Fruit fly (Drosophila melanogaster): ENCODE results near the gene chinmo.
A peak's percentile ranks its signal among the peaks of the same experiment; 100 is the strongest.

The chinmo gene

dm6 chr2L:1620797-1621196 lies 30.3 kb upstream of the chinmo start (continued):
- TF ChIP-seq otp (GFP tag; IDR thresholded peaks at IDR 0.05) (peak; percentile 73; the same call in 1 of the 3 replicates), CG6175 (GFP tag; IDR thresholded peaks at IDR 0.05) (no peak), gro (GFP tag; optimal IDR thresholded peaks at IDR 0.05) (peak; percentile 81), HLH4C (GFP tag; IDR thresholded peaks at IDR 0.05; ENCODE audit: partially characterized antibody) (no peak), HLH54F (GFP tag; optimal IDR thresholded peaks at IDR 0.05) (peak; percentile 14), CG11456 (GFP tag; IDR thresholded peaks at IDR 0.05) (peak; percentile 75), Gsc (GFP tag; IDR thresholded peaks at IDR 0.05) (no peak), mirr (GFP tag; optimal IDR thresholded peaks at IDR 0.05) (no peak), CG17385 (GFP tag; optimal IDR thresholded peaks at IDR 0.05) (peak; percentile 76), Dip2 (GFP tag; IDR thresholded peaks at IDR 0.05) (no peak), Chrac-16 (GFP tag; optimal IDR thresholded peaks at IDR 0.05) (peak; percentile 59), CG7372 (GFP tag; IDR thresholded peaks at IDR 0.05) (peak; percentile 57), danr (GFP tag; IDR thresholded peaks at IDR 0.05) (no peak), E2f1 (GFP tag; IDR thresholded peaks at IDR 0.05) (peak; percentile 66), Taf1 (GFP tag; IDR thresholded peaks at IDR 0.05) (peak; percentile 63), Bteb2 (GFP tag; optimal IDR thresholded peaks at IDR 0.05) (no peak), MTF-1 (GFP tag; optimal IDR thresholded peaks at IDR 0.05; ENCODE audit: borderline replicate concordance) (no peak), CG18619 (GFP tag; optimal IDR thresholded peaks at IDR 0.05) (peak; percentile 62), CG1792 (GFP tag; optimal IDR thresholded peaks at IDR 0.05) (peak; percentile 3), CG17361 (GFP tag; IDR thresholded peaks at IDR 0.05) (peak; percentile 48; the same call in 1 of the 3 replicates), ara (GFP tag; IDR thresholded peaks at IDR 0.05) (peak; percentile 47), dysf (GFP tag; IDR thresholded peaks at IDR 0.05) (peak; percentile 79), crol (GFP tag; IDR thresholded peaks at IDR 0.05) (peak; percentile 52), peb (GFP tag; IDR thresholded peaks at IDR 0.05) (no peak), wdn (GFP tag; IDR thresholded peaks at IDR 0.05) (peak; percentile 55), CG3726 (GFP tag; IDR thresholded peaks at IDR 0.05) (peak; percentile 46; the same call in 1 of the 3 replicates), CG7357 (GFP tag; IDR thresholded peaks at IDR 0.05) (peak; percentile 64; the same call in 2 of the 3 replicates), vvl (GFP tag; IDR thresholded peaks at IDR 0.05) (peak; percentile 78), CG2712 (tag; optimal IDR thresholded peaks at IDR 0.05) (peak; percentile 51), CG11093 (GFP tag; IDR thresholded peaks at IDR 0.05) (peak; percentile 63)

dm6 chr2L:1624750-1625149 lies 26.3 kb upstream of the chinmo start:
- TF ChIP-seq CG30403 (GFP tag; optimal IDR thresholded peaks at IDR 0.05): peak; percentile 76
- TF ChIP-seq CG10274 (GFP tag; optimal IDR thresholded peaks at IDR 0.05): peak; percentile 53
- peak; percentile 52 for TF ChIP-seq eyg (GFP tag; optimal IDR thresholded peaks at IDR 0.05)
- TF ChIP-seq hb (GFP tag; IDR thresholded peaks at IDR 0.05; ENCODE audit: partially characterized antibody): no peak
- TF ChIP-seq cwo (GFP tag; optimal IDR thresholded peaks at IDR 0.05): peak; percentile 71
- peak; percentile 16 for TF ChIP-seq CG3838 (GFP tag; optimal IDR thresholded peaks at IDR 0.05)
- peak; percentile 32 for TF ChIP-seq tup (GFP tag; optimal IDR thresholded peaks at IDR 0.05)
- peak; percentile 28 for TF ChIP-seq run (tag; optimal IDR thresholded peaks at IDR 0.05)
- peak; percentile 69 for TF ChIP-seq dimm (GFP tag; IDR thresholded peaks at IDR 0.05)
- TF ChIP-seq CG1024 (GFP tag; IDR thresholded peaks at IDR 0.05): peak; percentile 75
- TF ChIP-seq CG15011 (GFP tag; optimal IDR thresholded peaks at IDR 0.05): peak; percentile 46
- peak; percentile 70 for TF ChIP-seq CG13424 (tag; optimal IDR thresholded peaks at IDR 0.05)
- TF ChIP-seq Bteb2 (GFP tag; optimal IDR thresholded peaks at IDR 0.05): peak; percentile 38
- no peak for TF ChIP-seq sna (GFP tag; IDR thresholded peaks at IDR 0.05; ENCODE audit: partially characterized antibody)
- TF ChIP-seq CG18764 (GFP tag; optimal IDR thresholded peaks at IDR 0.05): peak; percentile 44
- TF ChIP-seq tin (GFP tag; optimal IDR thresholded peaks at IDR 0.05): peak; percentile 55
- TF ChIP-seq CG9932 (GFP tag; IDR thresholded peaks at IDR 0.05): peak; percentile 90
- TF ChIP-seq slbo (GFP tag; IDR thresholded peaks at IDR 0.05): peak; percentile 96
- no peak for TF ChIP-seq prd (optimal IDR thresholded peaks at IDR 0.05)
- peak; percentile 89 for TF ChIP-seq prd (GFP tag; IDR thresholded peaks at IDR 0.05)
- peak; percentile 75 for TF ChIP-seq CG8924 (tag; optimal IDR thresholded peaks at IDR 0.05)
- no peak for TF ChIP-seq CG17912 (GFP tag; optimal IDR thresholded peaks at IDR 0.05)
- TF ChIP-seq CG15269 (tag; optimal IDR thresholded peaks at IDR 0.05): peak; percentile 78
- TF ChIP-seq shn (GFP tag; optimal IDR thresholded peaks at IDR 0.05): peak; percentile 47
- TF ChIP-seq CG1602 (GFP tag; optimal IDR thresholded peaks at IDR 0.05): peak; percentile 66
